Fruit fly (Drosophila melanogaster): Measurements from ENCODE around the gene LysX.
A peak's percentile ranks its signal among the peaks of the same experiment; 100 is the strongest.

LysX gene

DNA sequence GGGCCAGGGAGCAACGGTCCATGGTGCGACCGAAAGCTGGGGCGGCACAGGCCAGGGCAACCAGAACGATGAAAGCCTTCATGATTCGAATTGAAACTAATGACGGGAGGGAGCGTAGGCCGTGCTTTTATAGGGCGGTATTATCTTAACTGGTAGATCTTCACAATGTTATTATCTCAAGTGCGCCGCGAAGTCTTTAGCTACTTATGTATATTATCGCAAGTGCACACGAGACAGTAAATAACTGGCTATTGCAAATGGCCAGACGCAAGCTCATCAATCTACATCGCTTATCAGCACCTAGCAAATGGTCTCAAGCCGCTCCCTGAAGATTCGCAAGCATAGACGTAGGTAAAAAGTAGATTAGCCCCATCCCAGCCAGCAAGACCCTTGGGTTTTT, 16.0 kb upstream of the LysX start, which contains the start of gene LysD:
Gene LysD (minus strand): TSS at position 101 of the 400 bp plus-strand sequence.
- TF ChIP-seq Smox (GFP tag; optimal IDR thresholded peaks at IDR 0.05) (no peak), cyc (GFP tag; optimal IDR thresholded peaks at IDR 0.05) (no peak), topi (GFP tag; optimal IDR thresholded peaks at IDR 0.05) (no peak), svp (GFP tag) (no peak), Hr39 (GFP tag; optimal IDR thresholded peaks at IDR 0.05) (no peak), CG11762 (GFP tag; optimal IDR thresholded peaks at IDR 0.05; ENCODE audit: insufficient read depth) (no peak), esn (GFP tag; optimal IDR thresholded peaks at IDR 0.05) (no peak), CG6792 (GFP tag; optimal IDR thresholded peaks at IDR 0.05) (no peak), CG3919 (GFP tag; optimal IDR thresholded peaks at IDR 0.05) (no peak)

DNA sequence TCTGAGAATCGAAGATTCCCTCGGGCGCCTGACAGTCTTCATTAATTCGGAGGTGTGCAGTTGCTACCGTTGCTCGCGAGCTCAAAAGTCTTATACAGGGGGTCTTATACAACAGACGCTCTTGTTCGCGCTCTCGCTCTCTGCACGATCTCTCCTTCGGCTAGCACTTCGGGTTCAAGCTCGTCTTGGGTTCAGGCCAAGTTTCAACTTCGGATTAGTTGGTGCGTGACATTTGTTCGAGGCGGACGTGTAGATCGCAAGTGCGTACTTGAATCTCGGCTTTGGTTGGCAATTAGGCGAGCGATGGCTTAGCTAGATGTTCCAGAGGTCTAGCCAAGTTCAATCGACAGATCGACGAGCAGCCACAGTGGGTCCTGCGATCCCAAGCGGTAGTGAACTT, 13.1 kb upstream of the LysX start:
- TF ChIP-seq net (GFP tag; optimal IDR thresholded peaks at IDR 0.05): peak; percentile 4
- peak in 1 of 2 experiments; percentile 26 for TF ChIP-seq ss (GFP tag; optimal IDR thresholded peaks at IDR 0.05)
- TF ChIP-seq Smox (GFP tag; optimal IDR thresholded peaks at IDR 0.05): no peak
- TF ChIP-seq CG8119 (GFP tag; IDR thresholded peaks at IDR 0.05): peak; percentile 28; the same call in 1 of the 3 replicates
- 0 out of 3 replicates have a peak, but pooled peaks have one; percentile 43 for TF ChIP-seq eg (GFP tag; IDR thresholded peaks at IDR 0.05)
- TF ChIP-seq svp (GFP tag): peak; percentile 57
- TF ChIP-seq Lpt (GFP tag; optimal IDR thresholded peaks at IDR 0.05): peak; percentile 23
- TF ChIP-seq CG15336 (GFP tag; IDR thresholded peaks at IDR 0.05): no peak
- no peak for TF ChIP-seq fd85E (GFP tag; optimal IDR thresholded peaks at IDR 0.05)
- peak; percentile 63 for TF ChIP-seq Eip78C (GFP tag)

DNA sequence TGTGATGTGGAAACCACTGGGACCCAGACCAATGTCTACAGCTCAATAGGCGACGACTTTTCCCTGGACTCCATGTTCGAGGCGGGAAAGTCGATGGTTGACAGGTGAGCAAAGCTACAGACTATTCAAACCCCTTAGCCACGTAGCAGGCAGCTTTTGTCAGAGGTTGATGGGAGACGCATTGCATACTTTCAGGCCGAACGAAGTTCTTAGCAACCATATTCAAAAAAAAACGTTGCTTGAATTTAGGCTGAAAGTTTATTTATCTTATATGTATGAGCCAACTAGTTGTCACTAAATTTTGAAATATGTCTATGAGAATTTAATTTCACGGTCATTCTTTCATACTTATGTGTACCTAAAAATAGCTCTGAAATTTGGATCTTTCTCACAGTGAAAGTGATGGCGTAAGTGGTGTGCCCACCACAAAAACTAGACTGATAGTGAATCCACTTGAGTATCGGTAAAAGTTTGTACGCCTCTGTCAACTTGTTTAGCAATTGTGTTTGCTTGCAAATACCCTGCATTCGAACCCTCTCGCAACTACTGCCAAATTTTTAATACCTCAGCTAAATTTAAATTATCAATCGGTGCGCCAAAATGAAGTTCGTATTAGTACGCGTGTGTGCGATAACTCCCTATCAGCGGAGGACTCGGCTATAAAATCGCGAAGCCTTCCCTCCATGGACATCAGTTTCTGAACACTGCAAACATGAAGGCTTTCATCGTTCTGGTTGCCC, 11.8 kb upstream of the LysX start, which contains the start of gene LysB:
Gene LysB (plus strand): TSS at position 690 of the 740 bp plus-strand sequence.
- TF ChIP-seq Ets21C (GFP tag; optimal IDR thresholded peaks at IDR 0.05) (no peak), fkh (GFP tag; optimal IDR thresholded peaks at IDR 0.05) (peak; percentile 33)

DNA sequence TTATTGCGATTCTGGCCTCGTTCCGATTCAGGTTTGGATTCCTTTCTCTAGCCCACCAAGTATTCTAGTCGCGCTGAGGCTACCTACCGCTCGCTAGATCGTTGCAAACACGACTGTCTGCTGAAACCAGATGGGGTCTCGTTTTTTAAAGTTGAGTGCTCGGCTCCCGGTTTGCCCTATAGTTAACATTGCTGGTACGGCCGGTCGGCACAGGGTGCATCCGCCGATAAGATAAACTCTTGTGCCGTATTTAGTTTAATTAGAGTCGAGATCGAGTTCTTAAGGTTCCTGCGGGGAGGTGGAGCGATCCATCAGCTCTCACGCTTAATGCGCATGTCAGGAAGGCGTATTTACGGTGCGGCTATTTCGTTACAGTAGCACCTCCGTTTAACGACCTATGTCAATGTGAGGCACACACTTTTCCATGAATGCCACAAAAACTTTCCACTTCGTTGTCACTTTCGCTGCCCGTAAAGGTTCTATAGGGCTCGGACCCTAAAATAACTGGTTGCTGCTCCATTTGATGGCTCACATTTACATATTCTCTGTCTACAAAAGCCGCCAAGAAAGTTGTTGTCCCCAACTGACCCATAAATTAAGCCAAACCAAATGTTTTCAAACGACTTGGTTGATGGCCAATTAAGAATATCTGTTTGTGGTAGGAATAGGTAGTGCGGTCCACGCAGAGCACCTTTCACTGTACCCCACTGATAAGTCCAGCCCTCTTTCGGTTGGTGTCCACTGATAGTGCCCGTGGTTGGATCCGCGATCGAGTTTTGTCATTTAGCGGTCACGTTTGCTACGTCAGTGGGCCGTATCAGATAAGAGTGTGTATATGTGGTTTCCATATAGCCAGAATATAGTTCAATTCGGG, 9.8 kb upstream of the LysX start, which contains the start of gene CG9119:
Gene CG9119 (minus strand): TSS at position 122 of the 874 bp plus-strand sequence.
- TF ChIP-seq CG7368 (GFP tag; optimal IDR thresholded peaks at IDR 0.05) (no peak), CG10631 (GFP tag; optimal IDR thresholded peaks at IDR 0.05) (peak; percentile 27), vri (GFP tag; optimal IDR thresholded peaks at IDR 0.05) (no peak), CG31627 (GFP tag; optimal IDR thresholded peaks at IDR 0.05) (no peak), CG34406 (GFP tag; optimal IDR thresholded peaks at IDR 0.05) (peak; percentile 21), CG16779 (tag; optimal IDR thresholded peaks at IDR 0.05) (no peak), CG11294 (GFP tag; IDR thresholded peaks at IDR 0.05) (no peak), cyc (GFP tag; optimal IDR thresholded peaks at IDR 0.05) (peak; percentile 5), fd85E (GFP tag; optimal IDR thresholded peaks at IDR 0.05) (no peak), Hr39 (GFP tag; optimal IDR thresholded peaks at IDR 0.05) (peak; percentile 18), eg (GFP tag; IDR thresholded peaks at IDR 0.05) (no peak), Ets21C (GFP tag; optimal IDR thresholded peaks at IDR 0.05) (no peak), topi (GFP tag; optimal IDR thresholded peaks at IDR 0.05) (peak; percentile 18), dsx (GFP tag; optimal IDR thresholded peaks at IDR 0.05; ENCODE audit: poor library complexity, severe bottlenecking) (peak; percentile 6), OdsH (GFP tag; optimal IDR thresholded peaks at IDR 0.05) (peak; percentile 27), pdm3 (GFP tag; optimal IDR thresholded peaks at IDR 0.05) (peak; percentile 35), CG6808 (GFP tag; optimal IDR thresholded peaks at IDR 0.05) (no peak), Ets96B (tag; optimal IDR thresholded peaks at IDR 0.05) (peak; percentile 3), Blimp-1 (GFP tag; optimal IDR thresholded peaks at IDR 0.05) (no peak), salr (GFP tag; optimal IDR thresholded peaks at IDR 0.05) (no peak), CG32006 (GFP tag; optimal IDR thresholded peaks at IDR 0.05) (peak; percentile 59), Sox102F (GFP tag; optimal IDR thresholded peaks at IDR 0.05) (no peak), Hr4 (GFP tag; optimal IDR thresholded peaks at IDR 0.05) (no peak), CG6854 (GFP tag; optimal IDR thresholded peaks at IDR 0.05) (no peak), ss (GFP tag; optimal IDR thresholded peaks at IDR 0.05) (peak; percentile 23 to 51), Hr38 (GFP tag; optimal IDR thresholded peaks at IDR 0.05) (no peak), esn (GFP tag; optimal IDR thresholded peaks at IDR 0.05) (peak; percentile 30), Eip78C (GFP tag) (peak; percentile 90), Sox15 (GFP tag; optimal IDR thresholded peaks at IDR 0.05) (no peak), CG11762 (GFP tag; optimal IDR thresholded peaks at IDR 0.05; ENCODE audit: insufficient read depth) (no peak), CG6792 (GFP tag; optimal IDR thresholded peaks at IDR 0.05) (peak; percentile 29), CG11902 (GFP tag; optimal IDR thresholded peaks at IDR 0.05) (peak; percentile 14), Smox (GFP tag; optimal IDR thresholded peaks at IDR 0.05) (no peak)

All from whole organism, prepupa.